Worm (Caenorhabditis elegans) whole organism, early embryonic: ENCODE measurements around the gene F48G7.12.

Source experiments
- B0310.2 ChIP-seq: sonication (generic microtip); optimal IDR thresholded peaks from 2 replicates; lab custom pipeline; 2016; ENCODE audit warnings: mild to moderate bottlenecking, missing genetic modification characterization, missing compliant biosample characterization
- F13C5.2 ChIP-seq: sonication (generic microtip); optimal IDR thresholded peaks from 2 replicates; lab custom pipeline; 2017; ENCODE audit warnings: mild to moderate bottlenecking, missing genetic modification characterization, inconsistent platforms, missing compliant biosample characterization
- aly-1 ChIP-seq: sonication (generic microtip); optimal IDR thresholded peaks from 2 replicates; lab custom pipeline; 2016; ENCODE audit warnings: missing genetic modification characterization, missing compliant biosample characterization
- ama-1 ChIP-seq: fragments of 150-350 bp; optimal IDR thresholded peaks from 2 replicates; lab custom pipeline; 2014
- ceh-13 ChIP-seq: fragments of 200-800 bp; sonication (Bioruptor generic); optimal IDR thresholded peaks from 2 replicates; lab custom pipeline; 2018; ENCODE audit warnings: mild to moderate bottlenecking, missing genetic modification characterization, missing compliant biosample characterization
- ceh-36 ChIP-seq: sonication (generic microtip); optimal IDR thresholded peaks from 2 replicates; lab custom pipeline; 2016; ENCODE audit warnings: missing genetic modification characterization, inconsistent platforms, missing compliant biosample characterization
- ets-7 ChIP-seq: sonication (generic microtip); optimal IDR thresholded peaks from 2 replicates; lab custom pipeline; 2016; ENCODE audit warnings: missing genotype, missing genetic modification characterization, missing compliant biosample characterization
- flt-1 ChIP-seq: fragments of 200-800 bp; sonication (Bioruptor generic); IDR thresholded peaks from 2 replicates; pipeline ENCODE4 v1.3.6; 2022; ENCODE audit warnings: missing genetic modification characterization, missing compliant biosample characterization
- hmg-4 ChIP-seq: fragments of 200-800 bp; sonication (Bioruptor generic); optimal IDR thresholded peaks from 2 replicates; lab custom pipeline; 2018; ENCODE audit warnings: mild to moderate bottlenecking, missing genetic modification characterization, missing compliant biosample characterization
- pes-1 ChIP-seq: fragments of 200-800 bp; sonication (Bioruptor generic); IDR thresholded peaks from 2 replicates; pipeline ENCODE4 v1.3.6; 2022; ENCODE audit warnings: missing genetic modification reagents, missing genetic modification characterization, missing compliant biosample characterization
- sea-1 ChIP-seq: fragments of 200-800 bp; sonication (Bioruptor generic); conservative IDR thresholded peaks from 2 replicates; pipeline ENCODE4 v1.3.6; 2022; ENCODE audit warnings: missing genetic modification characterization, missing compliant biosample characterization
- tbx-11 ChIP-seq: fragments of 200-800 bp; sonication (Bioruptor generic); IDR thresholded peaks from 2 replicates; pipeline ENCODE4 v1.3.6; 2022; ENCODE audit warnings: missing genetic modification characterization, missing compliant biosample characterization
- tbx-37 ChIP-seq: fragments of 200-800 bp; sonication (Bioruptor generic); conservative IDR thresholded peaks from 2 replicates; pipeline ENCODE4 v1.3.6; 2022; ENCODE audit warnings: missing genetic modification reagents, missing genetic modification characterization, missing compliant biosample characterization
- tra-4 ChIP-seq: sonication (generic microtip); optimal IDR thresholded peaks from 2 replicates; lab custom pipeline; 2017; ENCODE audit warnings: missing genetic modification characterization, missing compliant biosample characterization

DNA sequence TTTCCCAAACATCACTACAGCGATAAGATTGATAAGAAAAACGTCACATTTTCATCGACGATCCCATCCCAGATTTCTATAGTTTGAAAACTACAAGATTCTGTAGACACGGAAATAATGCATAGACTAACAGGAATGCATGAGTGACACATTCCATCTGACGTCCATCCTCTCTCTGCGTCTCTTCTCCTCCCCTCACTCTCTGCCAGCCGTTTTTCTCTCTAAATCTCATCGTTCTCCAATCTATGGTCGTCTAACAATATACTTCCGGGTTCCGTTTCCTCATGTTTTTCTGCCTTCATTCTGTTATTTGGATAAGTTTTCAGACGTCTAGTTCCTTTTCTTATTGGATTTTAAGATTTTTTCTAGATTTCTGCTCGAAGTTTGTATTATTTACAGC lies 27.0 kb downstream of the F48G7.12 start, which contains the start of gene F48G7.4:
- TF ChIP-seq ama-1, result no peak
- no peak for TF ChIP-seq aly-1 (tag; lab: Kevin White, UChicago)
- no peak for TF ChIP-seq B0310.2 (tag; lab: Kevin White, UChicago)
- TF ChIP-seq flt-1 (GFP tag; lab: Robert Waterston, UW), result no peak
- no peak for TF ChIP-seq ceh-13 (GFP tag; lab: Kevin White, UChicago)
- no peak for TF ChIP-seq ets-7 (tag; lab: Kevin White, UChicago)
- TF ChIP-seq tra-4 (tag; lab: Kevin White, UChicago), result no peak
- TF ChIP-seq hmg-4 (GFP tag; lab: Kevin White, UChicago), result no peak
- no peak for TF ChIP-seq F13C5.2
- no peak for TF ChIP-seq tbx-37
- TF ChIP-seq pes-1, result no peak
- TF ChIP-seq ceh-36, result no peak
- TF ChIP-seq tbx-11 (GFP tag; lab: Robert Waterston, UW), result no peak
- no peak for TF ChIP-seq sea-1 (GFP tag; lab: Robert Waterston, UW)
